Worm (Caenorhabditis elegans) whole organism, mixed stage, embryonic: ENCODE data around the gene exh-1.

Source experiments
- ceh-83 ChIP-seq: fragments of 200-800 bp; sonication (Bioruptor generic); optimal IDR thresholded peaks from 2 replicates; lab custom pipeline; 2018; ENCODE audit warnings: mild to moderate bottlenecking, missing genetic modification characterization, missing compliant biosample characterization
- ces-1 ChIP-seq: fragments of 150-350 bp; optimal IDR thresholded peaks from 2 replicates; lab custom pipeline; 2014; ENCODE audit warnings: missing biosample characterization, missing genetic modification reagents, missing genetic modification characterization
- drap-1 ChIP-seq: fragments of 200-800 bp; sonication (Bioruptor generic); optimal IDR thresholded peaks from 3 replicates; lab custom pipeline; 2018; ENCODE audit warnings: mild to moderate bottlenecking, missing genetic modification characterization, missing compliant biosample characterization
- mab-5 ChIP-seq: fragments of 150-350 bp; optimal IDR thresholded peaks from 2 replicates; lab custom pipeline; 2014; ENCODE audit warnings: missing biosample characterization, missing genetic modification characterization
- pha-4 ChIP-seq: fragments of 150-350 bp; optimal IDR thresholded peaks from 2 replicates; lab custom pipeline; 2018; ENCODE audit warnings: missing biosample characterization, missing genetic modification reagents, missing genetic modification characterization
- snpc-4 ChIP-seq: fragments of 150-350 bp; optimal IDR thresholded peaks from 2 replicates; lab custom pipeline; 2014; ENCODE audit warnings: missing biosample characterization, missing genetic modification characterization

ce11 chrV:3166260-3166659, 9.4 kb downstream of the exh-1 start, which contains the start of gene C36C5.4:
- TF ChIP-seq pha-4 (tag; lab: Kevin White, UChicago) (no peak), ces-1 (GFP tag; lab: Kevin White, UChicago) (no peak), snpc-4 (tag; lab: Kevin White, UChicago) (no peak), drap-1 (GFP tag; lab: Kevin White, UChicago) (no peak), ceh-83 (GFP tag; lab: Kevin White, UChicago) (no peak), mab-5 (tag; lab: Kevin White, UChicago) (no peak)
